In genomic region chrIV:12879557-12879956, ce11 we compare ENCODE assay signal across 6 worm cellular contexts.
A peak's percentile ranks its signal among the peaks of the same experiment; 100 is the strongest.
TF ChIP-seq lines count a peak whose summit lies in the region.

Gene ZK896.5, minus strand, starts transcription at chrIV:12879645.

TF ChIP-seq in whole organism, L1 larva, 84 proteins besides CTCF, POLR2A, EP300 and RAD21:
- TF ChIP-seq efl-1 (optimal IDR thresholded peaks at IDR 0.05; lab: Kevin White, UChicago) (no peak), efl-1 (GFP tag; optimal IDR thresholded peaks at IDR 0.05 in 1 of 2; lab: Kevin White, UChicago) (peak in 1 of 2 experiments; percentile 38), hpl-2 (GFP tag; optimal IDR thresholded peaks at IDR 0.05; lab: Kevin White, UChicago) (no peak), ceh-82 (tag; optimal IDR thresholded peaks at IDR 0.05; lab: Kevin White, UChicago) (no peak), nhr-11 (tag; optimal IDR thresholded peaks at IDR 0.05; lab: Kevin White, UChicago) (no peak), rnt-1 (tag; optimal IDR thresholded peaks at IDR 0.05; lab: Kevin White, UChicago) (no peak), efl-3 (GFP tag; optimal IDR thresholded peaks at IDR 0.05; lab: Kevin White, UChicago) (no peak), lir-3 (tag; optimal IDR thresholded peaks at IDR 0.05; lab: Kevin White, UChicago; ENCODE audit: poor library complexity) (no peak), nhr-71 (tag; optimal IDR thresholded peaks at IDR 0.05; lab: Kevin White, UChicago) (no peak), ama-1 (optimal IDR thresholded peaks at IDR 0.05; lab: Kevin White, UChicago) (no peak), elt-2 (tag; optimal IDR thresholded peaks at IDR 0.05; lab: Kevin White, UChicago) (peak; percentile 78), nhr-20 (tag; optimal IDR thresholded peaks at IDR 0.05; lab: Kevin White, UChicago) (peak; percentile 4), unc-130 (tag; optimal IDR thresholded peaks at IDR 0.05; lab: Kevin White, UChicago) (no peak), F16B12.6 (tag; optimal IDR thresholded peaks at IDR 0.05; lab: Kevin White, UChicago) (no peak)

TF ChIP-seq in whole organism, L2 larva, 48 proteins besides CTCF, POLR2A, EP300 and RAD21:
- no peak for TF ChIP-seq nhr-25 (tag; optimal IDR thresholded peaks at IDR 0.05; lab: Kevin White, UChicago)
- TF ChIP-seq R02D3.7 (tag; optimal IDR thresholded peaks at IDR 0.05; lab: Kevin White, UChicago) = no peak
- no peak for TF ChIP-seq zag-1 (tag; optimal IDR thresholded peaks at IDR 0.05; lab: Kevin White, UChicago)
- no peak for TF ChIP-seq Y55F3AM.14 (GFP tag; optimal IDR thresholded peaks at IDR 0.05; lab: Kevin White, UChicago)
- no peak for TF ChIP-seq unc-55 (GFP tag; optimal IDR thresholded peaks at IDR 0.05; lab: Kevin White, UChicago)
- TF ChIP-seq lin-13 (GFP tag; optimal IDR thresholded peaks at IDR 0.05; lab: Kevin White, UChicago) = no peak
- TF ChIP-seq egl-27 (tag; optimal IDR thresholded peaks at IDR 0.05; lab: Kevin White, UChicago) = no peak
- TF ChIP-seq nhr-11 (tag; optimal IDR thresholded peaks at IDR 0.05; lab: Kevin White, UChicago) = no peak
- TF ChIP-seq alr-1 (tag; optimal IDR thresholded peaks at IDR 0.05; lab: Kevin White, UChicago) = no peak
- TF ChIP-seq C34F6.9 (tag; optimal IDR thresholded peaks at IDR 0.05; lab: Kevin White, UChicago) = no peak
- no peak for TF ChIP-seq nhr-77 (tag; optimal IDR thresholded peaks at IDR 0.05; lab: Kevin White, UChicago)
- TF ChIP-seq sma-9 (GFP tag; optimal IDR thresholded peaks at IDR 0.05; lab: Kevin White, UChicago) = peak; percentile 84
- no peak for TF ChIP-seq sma-9 (tag; optimal IDR thresholded peaks at IDR 0.05; lab: Kevin White, UChicago)
- peak; percentile 18 for TF ChIP-seq crh-2 (tag; optimal IDR thresholded peaks at IDR 0.05; lab: Kevin White, UChicago)
- peak; percentile 88 for TF ChIP-seq fos-1 (tag; optimal IDR thresholded peaks at IDR 0.05; lab: Kevin White, UChicago)
- TF ChIP-seq ceh-82 (tag; optimal IDR thresholded peaks at IDR 0.05; lab: Kevin White, UChicago) = no peak

TF ChIP-seq in whole organism, L3 larva, 47 proteins besides CTCF, POLR2A, EP300 and RAD21:
- TF ChIP-seq daf-12 (tag; optimal IDR thresholded peaks at IDR 0.05; lab: Kevin White, UChicago) (no peak), fkh-10 (GFP tag; optimal IDR thresholded peaks at IDR 0.05; lab: Kevin White, UChicago) (no peak), pha-4 (tag; optimal IDR thresholded peaks at IDR 0.05; lab: Kevin White, UChicago) (peak; percentile 79), elt-2 (tag; optimal IDR thresholded peaks at IDR 0.05; lab: Kevin White, UChicago) (peak; percentile 85), pqm-1 (tag; optimal IDR thresholded peaks at IDR 0.05; lab: Kevin White, UChicago) (peak; percentile 95), lin-15B (tag; optimal IDR thresholded peaks at IDR 0.05; lab: Kevin White, UChicago) (no peak)

TF ChIP-seq in whole organism, L4 larva, 104 proteins besides CTCF, POLR2A, EP300 and RAD21:
- TF ChIP-seq dve-1 (tag; optimal IDR thresholded peaks at IDR 0.05; lab: Kevin White, UChicago; ENCODE audit: insufficient read depth) (peak; percentile 53), spr-1 (tag; optimal IDR thresholded peaks at IDR 0.05; lab: Kevin White, UChicago) (no peak), hlh-11 (tag; optimal IDR thresholded peaks at IDR 0.05; lab: Kevin White, UChicago) (peak; percentile 23), daf-19 (GFP tag; conservative IDR thresholded peaks at IDR 0.05; lab: Robert Waterston, UW) (no peak), pqm-1 (tag; optimal IDR thresholded peaks at IDR 0.05; lab: Kevin White, UChicago) (peak; percentile 45), aha-1 (tag; lab: Kevin White, UChicago) (peak; percentile 44), nhr-48 (tag; optimal IDR thresholded peaks at IDR 0.05; lab: Kevin White, UChicago) (peak; percentile 74), unc-62 (GFP tag; optimal IDR thresholded peaks at IDR 0.05 in 1 of 2; lab: Kevin White, UChicago) (peak in 1 of 2 experiments; percentile 9), unc-62 (tag; optimal IDR thresholded peaks at IDR 0.05; lab: Kevin White, UChicago) (no peak), vab-7 (GFP tag; IDR thresholded peaks at IDR 0.05; lab: Robert Waterston, UW) (no peak), nhr-28 (tag; optimal IDR thresholded peaks at IDR 0.05; lab: Kevin White, UChicago) (peak; percentile 13), daf-16 (GFP tag; optimal IDR thresholded peaks at IDR 0.05; lab: Kevin White, UChicago) (no peak), daf-16 (tag; optimal IDR thresholded peaks at IDR 0.05; lab: Kevin White, UChicago) (peak; percentile 65), ctbp-1 (GFP tag; IDR thresholded peaks at IDR 0.05; lab: Robert Waterston, UW) (no peak), dmd-6 (GFP tag; IDR thresholded peaks at IDR 0.05; lab: Robert Waterston, UW) (peak; percentile 90), pha-4 (GFP tag; IDR thresholded peaks at IDR 0.05; lab: Robert Waterston, UW) (no peak), pha-4 (tag; optimal IDR thresholded peaks at IDR 0.05; lab: Kevin White, UChicago) (peak; percentile 6)
TF ChIP-seq in whole organism, L4 larva: peak in this region for 10.

TF ChIP-seq in whole organism, late embryonic, 69 proteins besides CTCF, POLR2A, EP300 and RAD21:
- TF ChIP-seq elt-2 (tag; optimal IDR thresholded peaks at IDR 0.05; lab: Kevin White, UChicago) (peak; percentile 3), hlh-8 (tag; optimal IDR thresholded peaks at IDR 0.05; lab: Kevin White, UChicago) (no peak)

TF ChIP-seq in whole organism, young adult, 124 proteins besides CTCF, POLR2A, EP300 and RAD21:
- TF ChIP-seq chd-7 (tag; optimal IDR thresholded peaks at IDR 0.05; lab: Kevin White, UChicago) (no peak), B0336.3 (GFP tag; IDR thresholded peaks at IDR 0.05; lab: Robert Waterston, UW) (no peak), nhr-80 (tag; optimal IDR thresholded peaks at IDR 0.05; lab: Kevin White, UChicago) (peak; percentile 42)
